Fruit fly (Drosophila melanogaster) whole organism, embryonic: Measurements from ENCODE around the gene srp.

Experiments
- C15 ChIP-seq: fragments of 200-800 bp; sonication (Bioruptor generic); IDR thresholded peaks from 3 replicates; pipeline ENCODE4 v1.3.6; 2022; ENCODE audit warnings: missing biosample characterization, missing genetic modification characterization
- CG10267 ChIP-seq: fragments of 200-800 bp; sonication (Bioruptor generic); optimal IDR thresholded peaks from 2 replicates; lab custom pipeline; 2018; ENCODE audit warnings: missing biosample characterization, mild to moderate bottlenecking, missing genetic modification characterization, moderate library complexity
- CG10431 ChIP-seq: fragments of 200-800 bp; sonication (Bioruptor generic); optimal IDR thresholded peaks from 3 replicates; lab custom pipeline; 2018; ENCODE audit warnings: missing biosample characterization, mild to moderate bottlenecking, missing genetic modification characterization
- CG10979 ChIP-seq: fragments of 200-800 bp; sonication (Bioruptor generic); optimal IDR thresholded peaks from 2 replicates; lab custom pipeline; 2018; ENCODE audit warnings: missing biosample characterization, mild to moderate bottlenecking, missing genetic modification characterization, moderate library complexity
- CG11560 ChIP-seq: fragments of 200-800 bp; sonication (Bioruptor generic); IDR thresholded peaks from 3 replicates; pipeline ENCODE4 v1.3.6; 2022; ENCODE audit warnings: missing biosample characterization, missing genetic modification characterization
- CG13624 ChIP-seq: fragments of 200-800 bp; sonication (Bioruptor generic); optimal IDR thresholded peaks from 2 replicates; lab custom pipeline; 2016; ENCODE audit warnings: missing biosample characterization, missing genetic modification characterization
- CG15514 ChIP-seq: fragments of 200-800 bp; sonication (Bioruptor generic); optimal IDR thresholded peaks from 3 replicates; lab custom pipeline; 2017; ENCODE audit warnings: missing biosample characterization, missing genetic modification characterization, mild to moderate bottlenecking, moderate library complexity, missing genetic modification reagents
- CG2120 ChIP-seq: fragments of 200-800 bp; sonication (Bioruptor generic); optimal IDR thresholded peaks from 3 replicates; lab custom pipeline; 2016; ENCODE audit warnings: missing biosample characterization, missing genetic modification characterization
- CG2129 ChIP-seq: fragments of 200-800 bp; sonication (Bioruptor generic); IDR thresholded peaks from 2 replicates; pipeline ENCODE4 v1.3.6; 2022; ENCODE audit warnings: missing biosample characterization, missing genetic modification characterization; ENCODE audit not compliant: partially characterized antibody
- CG31224 ChIP-seq: fragments of 200-800 bp; sonication (Bioruptor generic); IDR thresholded peaks from 2 replicates; pipeline ENCODE4 v1.3.6; 2022; ENCODE audit warnings: missing biosample characterization, missing genetic modification characterization
- CG32532 ChIP-seq: fragments of 200-800 bp; sonication (Bioruptor generic); IDR thresholded peaks from 2 replicates; pipeline ENCODE4 v1.3.6; 2022; ENCODE audit warnings: missing biosample characterization, missing genetic modification characterization
- CG3847 ChIP-seq: fragments of 200-800 bp; sonication (Bioruptor generic); IDR thresholded peaks from 2 replicates; pipeline ENCODE4 v1.3.6; 2022; ENCODE audit warnings: missing biosample characterization, missing genetic modification characterization
- CG4617 ChIP-seq: fragments of 200-800 bp; sonication (Bioruptor generic); optimal IDR thresholded peaks from 3 replicates; lab custom pipeline; 2016; ENCODE audit warnings: missing biosample characterization, missing genetic modification characterization, borderline replicate concordance
- CG7271 ChIP-seq: fragments of 200-800 bp; sonication (Bioruptor generic); optimal IDR thresholded peaks from 2 replicates; lab custom pipeline; 2018; ENCODE audit warnings: missing biosample characterization, mild to moderate bottlenecking, missing genetic modification characterization, moderate library complexity
- CG7372 ChIP-seq: fragments of 200-800 bp; sonication (Bioruptor generic); IDR thresholded peaks from 2 replicates; pipeline ENCODE4 v1.3.6; 2022; ENCODE audit warnings: missing biosample characterization, missing genetic modification characterization
- CG7987 ChIP-seq: fragments of 200-800 bp; sonication (Bioruptor generic); optimal IDR thresholded peaks from 2 replicates; lab custom pipeline; 2018; ENCODE audit warnings: missing biosample characterization, mild to moderate bottlenecking, missing genetic modification characterization, moderate library complexity
- Elba2 ChIP-seq: fragments of 200-800 bp; sonication (Bioruptor generic); optimal IDR thresholded peaks from 3 replicates; lab custom pipeline; 2016; ENCODE audit warnings: missing biosample characterization, missing genetic modification characterization
- HLHmδ ChIP-seq: fragments of 200-800 bp; sonication (Bioruptor generic); optimal IDR thresholded peaks from 2 replicates; lab custom pipeline; 2018; ENCODE audit warnings: missing biosample characterization, mild to moderate bottlenecking, missing genetic modification characterization, moderate library complexity
- MTF-1 ChIP-seq: fragments of 200-800 bp; sonication (Bioruptor generic); optimal IDR thresholded peaks from 2 replicates; lab custom pipeline; 2018; ENCODE audit warnings: missing biosample characterization, mild to moderate bottlenecking, missing genetic modification characterization, borderline replicate concordance
- Mes4 ChIP-seq: fragments of 200-800 bp; sonication (Bioruptor generic); optimal IDR thresholded peaks from 2 replicates; lab custom pipeline; 2016; ENCODE audit warnings: missing biosample characterization, missing genetic modification characterization
- NK7.1 ChIP-seq: fragments of 200-800 bp; sonication (Bioruptor generic); optimal IDR thresholded peaks from 3 replicates; lab custom pipeline; 2016; ENCODE audit warnings: missing biosample characterization, missing genetic modification characterization
- Side ChIP-seq: fragments of 200-800 bp; sonication (Bioruptor generic); optimal IDR thresholded peaks from 2 replicates; lab custom pipeline; 2016; ENCODE audit warnings: missing biosample characterization, missing genetic modification characterization
- Vsx1 ChIP-seq: fragments of 200-800 bp; sonication (Bioruptor generic); optimal IDR thresholded peaks from 2 replicates; lab custom pipeline; 2017; ENCODE audit warnings: missing biosample characterization, mild to moderate bottlenecking, missing genetic modification characterization, missing genetic modification reagents
- ac ChIP-seq: fragments of 200-800 bp; sonication (Bioruptor generic); optimal IDR thresholded peaks from 3 replicates; lab custom pipeline; 2017; ENCODE audit warnings: missing biosample characterization, mild to moderate bottlenecking, missing genetic modification characterization
- al ChIP-seq: fragments of 200-800 bp; sonication (Bioruptor generic); IDR thresholded peaks from 2 replicates; pipeline ENCODE4 v1.3.6; 2022; ENCODE audit warnings: missing biosample characterization, missing genetic modification characterization
- ash1 ChIP-seq: fragments of 200-800 bp; sonication (Bioruptor generic); optimal IDR thresholded peaks from 2 replicates; lab custom pipeline; 2018; ENCODE audit warnings: missing biosample characterization, mild to moderate bottlenecking, missing genetic modification characterization
- crc ChIP-seq: fragments of 200-800 bp; sonication (Bioruptor generic); optimal IDR thresholded peaks from 2 replicates; lab custom pipeline; 2016; ENCODE audit warnings: missing biosample characterization, missing genetic modification characterization
- danr ChIP-seq: fragments of 200-800 bp; sonication (Bioruptor generic); IDR thresholded peaks from 2 replicates; pipeline ENCODE4 v1.3.6; 2022; ENCODE audit warnings: missing biosample characterization, missing genetic modification characterization
- fru ChIP-seq: fragments of >200 bp; optimal IDR thresholded peaks from 2 replicates; lab custom pipeline; 2017
- ftz-f1 ChIP-seq: fragments of 200-800 bp; sonication (Bioruptor generic); optimal IDR thresholded peaks from 2 replicates; lab custom pipeline; 2016; ENCODE audit warnings: missing biosample characterization, missing genetic modification characterization
- gcm2 ChIP-seq: fragments of 200-800 bp; sonication (Bioruptor generic); optimal IDR thresholded peaks from 2 replicates; lab custom pipeline; 2016; ENCODE audit warnings: missing biosample characterization, missing genetic modification characterization
- mirr ChIP-seq: fragments of 200-800 bp; sonication (Bioruptor generic); optimal IDR thresholded peaks from 3 replicates; lab custom pipeline; 2018; ENCODE audit warnings: missing biosample characterization, mild to moderate bottlenecking, missing genetic modification characterization
- nom ChIP-seq: fragments of 200-800 bp; sonication (Bioruptor generic); optimal IDR thresholded peaks from 2 replicates; lab custom pipeline; 2017; ENCODE audit warnings: missing biosample characterization, missing genetic modification characterization, mild to moderate bottlenecking, moderate library complexity, missing genetic modification reagents
- pum ChIP-seq: fragments of 200-800 bp; sonication (Bioruptor generic); optimal IDR thresholded peaks from 2 replicates; lab custom pipeline; 2016; ENCODE audit warnings: missing biosample characterization, missing genetic modification characterization
- sens ChIP-seq: fragments of 200-800 bp; sonication (Bioruptor generic); peaks from one replicate; lab custom pipeline; 2016; ENCODE audit warnings: missing biosample characterization, missing genetic modification characterization
- sr ChIP-seq: fragments of 200-800 bp; sonication (Bioruptor generic); IDR thresholded peaks from 3 replicates; pipeline ENCODE4 v1.3.6; 2022; ENCODE audit warnings: missing biosample characterization, missing genetic modification characterization
- tna ChIP-seq: fragments of 200-800 bp; sonication (Bioruptor generic); IDR thresholded peaks from 2 replicates; pipeline ENCODE4 v1.3.6; 2022; ENCODE audit warnings: missing biosample characterization, missing genetic modification characterization; ENCODE audit not compliant: partially characterized antibody
- usp ChIP-seq: fragments of >200 bp; optimal IDR thresholded peaks from 2 replicates; lab custom pipeline; 2017; ENCODE audit warnings: missing biosample characterization, missing genetic modification characterization
- vfl ChIP-seq: fragments of 200-800 bp; sonication (Bioruptor generic); optimal IDR thresholded peaks from 2 replicates; lab custom pipeline; 2016; ENCODE audit warnings: missing biosample characterization, missing genetic modification characterization
- wor ChIP-seq: fragments of 200-800 bp; sonication (Bioruptor generic); IDR thresholded peaks from 2 replicates; pipeline ENCODE4 v1.3.6; 2022; ENCODE audit warnings: missing biosample characterization, missing genetic modification characterization

The srp gene

DNA sequence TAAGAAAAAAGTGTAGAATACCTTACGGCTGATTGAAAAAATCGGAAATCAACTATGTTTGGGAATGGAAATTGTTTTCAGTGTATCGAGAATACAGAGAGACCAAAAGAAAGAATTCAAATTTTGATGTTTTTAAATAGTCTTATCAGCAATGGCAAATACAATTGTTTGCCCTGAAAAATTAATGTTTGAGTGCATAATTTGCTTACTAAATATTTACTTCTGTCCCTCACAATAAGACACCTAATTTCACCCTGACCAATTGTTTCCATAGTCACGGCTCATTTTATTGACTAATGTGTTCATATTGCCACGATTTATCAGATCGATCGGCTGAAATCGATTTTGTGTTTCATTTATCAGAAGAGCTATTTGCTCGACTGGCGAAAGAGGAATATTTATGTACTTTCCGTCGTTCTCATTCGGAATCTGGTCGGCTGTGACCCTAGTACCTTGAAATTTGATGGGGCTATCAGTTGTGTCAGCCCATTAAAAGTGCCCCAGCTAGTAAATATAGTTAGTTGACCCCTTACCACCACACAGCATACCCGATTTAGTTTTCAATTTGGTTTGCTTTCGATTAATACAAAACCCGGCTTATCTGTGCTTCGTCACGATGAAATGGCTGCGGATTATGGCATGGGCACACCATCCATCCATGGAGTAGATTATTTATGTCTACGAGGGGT lies 2.3 kb upstream of the srp start (continued):
- TF ChIP-seq C15 (GFP tag; lab: Robert Waterston, UW) (no peak), al (GFP tag; lab: Robert Waterston, UW) (no peak), gcm2 (GFP tag; lab: Kevin White, UChicago) (no peak), Mes4 (GFP tag; lab: Kevin White, UChicago) (peak; percentile 7), crc (GFP tag; lab: Kevin White, UChicago) (no peak), CG10979 (peak; percentile 44), Side (GFP tag; lab: Kevin White, UChicago) (no peak), CG7372 (GFP tag; lab: Robert Waterston, UW) (no peak), vfl (no peak), ftz-f1 (GFP tag; lab: Kevin White, UChicago) (no peak), CG10431 (GFP tag; lab: Kevin White, UChicago) (no peak), tna (GFP tag; lab: Robert Waterston, UW) (no peak), CG2120 (GFP tag; lab: Kevin White, UChicago) (no peak), MTF-1 (GFP tag; lab: Kevin White, UChicago) (peak; percentile 33), CG3847 (GFP tag; lab: Robert Waterston, UW) (no peak), ac (GFP tag; lab: Kevin White, UChicago) (peak; percentile 56), CG31224 (GFP tag; lab: Robert Waterston, UW) (no peak), Elba2 (GFP tag; lab: Kevin White, UChicago) (no peak), wor (GFP tag; lab: Robert Waterston, UW) (no peak), CG7987 (peak; percentile 4), HLHmδ (GFP tag; lab: Kevin White, UChicago) (no peak), danr (GFP tag; lab: Robert Waterston, UW) (no peak), CG15514 (GFP tag; lab: Kevin White, UChicago) (no peak), pum (GFP tag; lab: Kevin White, UChicago) (no peak), NK7.1 (GFP tag; lab: Kevin White, UChicago) (no peak), CG13624 (no peak), CG7271 (tag; lab: Kevin White, UChicago) (peak; percentile 65), ash1 (GFP tag; lab: Kevin White, UChicago) (no peak), nom (GFP tag; lab: Kevin White, UChicago) (no peak), sr (GFP tag; lab: Robert Waterston, UW) (no peak), CG4617 (GFP tag; lab: Kevin White, UChicago) (no peak), CG10267 (tag; lab: Kevin White, UChicago) (peak; percentile 35), usp (no peak), CG2129 (no peak), fru (lab: Kevin White, UChicago) (no peak), mirr (GFP tag; lab: Kevin White, UChicago) (no peak), CG11560 (tag; lab: Robert Waterston, UW) (no peak), sens (GFP tag; lab: Kevin White, UChicago) (peak; percentile 85), CG32532 (GFP tag; lab: Robert Waterston, UW) (no peak), Vsx1 (GFP tag; lab: Kevin White, UChicago) (no peak)
